Worm (Caenorhabditis elegans) whole organism, early embryonic: ENCODE data around the gene ttll-5.
A peak's percentile ranks its signal among the peaks of the same experiment; 100 is the strongest.
"Not testable (repeated sequence)": the region's sequence is repeated elsewhere in the genome, so short reads cannot be mapped to it uniquely, and the experiment has no call there.

Experiments used
- B0310.2 ChIP-seq: sonication (generic microtip); optimal IDR thresholded peaks from 2 replicates; lab custom pipeline; 2016; ENCODE audit warnings: mild to moderate bottlenecking, missing genetic modification characterization, missing compliant biosample characterization
- F13C5.2 ChIP-seq: sonication (generic microtip); optimal IDR thresholded peaks from 2 replicates; lab custom pipeline; 2017; ENCODE audit warnings: mild to moderate bottlenecking, missing genetic modification characterization, inconsistent platforms, missing compliant biosample characterization
- aly-1 ChIP-seq: sonication (generic microtip); optimal IDR thresholded peaks from 2 replicates; lab custom pipeline; 2016; ENCODE audit warnings: missing genetic modification characterization, missing compliant biosample characterization
- ama-1 ChIP-seq: fragments of 150-350 bp; optimal IDR thresholded peaks from 2 replicates; lab custom pipeline; 2014
- ceh-13 ChIP-seq: fragments of 200-800 bp; sonication (Bioruptor generic); optimal IDR thresholded peaks from 2 replicates; lab custom pipeline; 2018; ENCODE audit warnings: mild to moderate bottlenecking, missing genetic modification characterization, missing compliant biosample characterization
- ets-7 ChIP-seq: sonication (generic microtip); optimal IDR thresholded peaks from 2 replicates; lab custom pipeline; 2016; ENCODE audit warnings: missing genotype, missing genetic modification characterization, missing compliant biosample characterization
- flt-1 ChIP-seq: fragments of 200-800 bp; sonication (Bioruptor generic); IDR thresholded peaks from 2 replicates; pipeline ENCODE4 v1.3.6; 2022; ENCODE audit warnings: missing genetic modification characterization, missing compliant biosample characterization
- hmbx-1 ChIP-seq: sonication (generic microtip); optimal IDR thresholded peaks from 2 replicates; lab custom pipeline; 2016; ENCODE audit warnings: mild to moderate bottlenecking, missing genetic modification characterization, missing compliant biosample characterization
- hnd-1 ChIP-seq: sonication (generic microtip); optimal IDR thresholded peaks from 2 replicates; lab custom pipeline; 2016; ENCODE audit warnings: missing genetic modification characterization, missing compliant biosample characterization
- scrt-1 ChIP-seq: fragments of 200-800 bp; sonication (Bioruptor generic); IDR thresholded peaks from 2 replicates; pipeline ENCODE4 v1.3.6; 2022; ENCODE audit warnings: missing genetic modification characterization, missing compliant biosample characterization
- sea-1 ChIP-seq: fragments of 200-800 bp; sonication (Bioruptor generic); conservative IDR thresholded peaks from 2 replicates; pipeline ENCODE4 v1.3.6; 2022; ENCODE audit warnings: missing genetic modification characterization, missing compliant biosample characterization
- tbx-11 ChIP-seq: fragments of 200-800 bp; sonication (Bioruptor generic); IDR thresholded peaks from 2 replicates; pipeline ENCODE4 v1.3.6; 2022; ENCODE audit warnings: missing genetic modification characterization, missing compliant biosample characterization
- tbx-37 ChIP-seq: fragments of 200-800 bp; sonication (Bioruptor generic); conservative IDR thresholded peaks from 2 replicates; pipeline ENCODE4 v1.3.6; 2022; ENCODE audit warnings: missing genetic modification reagents, missing genetic modification characterization, missing compliant biosample characterization
- tra-4 ChIP-seq: sonication (generic microtip); optimal IDR thresholded peaks from 2 replicates; lab custom pipeline; 2017; ENCODE audit warnings: missing genetic modification characterization, missing compliant biosample characterization

The ttll-5 gene

ce11 chrV:11508773-11509172, at the start of gene ttll-5:
ttll-5 (plus strand) TSS chrV:11509060.
- no peak for TF ChIP-seq ama-1 (lab: Kevin White, UChicago)
- no peak for TF ChIP-seq ets-7 (tag; lab: Kevin White, UChicago)
- TF ChIP-seq B0310.2 (tag; lab: Kevin White, UChicago), result no peak

ce11 chrV:11459255-11459654, 49.6 kb upstream of the ttll-5 start, which contains the start of gene T11F9.1:
T11F9.1 (plus strand) TSS chrV:11459555.
- TF ChIP-seq ama-1 (lab: Kevin White, UChicago) (no peak), tbx-37 (GFP tag; lab: Robert Waterston, UW) (no peak)

- TF ChIP-seq hmbx-1 (tag; lab: Kevin White, UChicago) (no peak), F13C5.2 (no peak), tbx-37 (GFP tag; lab: Robert Waterston, UW) (no peak), flt-1 (GFP tag; lab: Robert Waterston, UW) (no peak)
These were observed 45.9 kb upstream of the ttll-5 start, which contains the start of gene zipt-16 for ce11 chrV:11462963-11463453. zipt-16 (plus strand) TSS chrV:11463013.

- no peak for TF ChIP-seq hmbx-1 (tag; lab: Kevin White, UChicago)
These were observed 38.6 kb upstream of the ttll-5 start, which contains the start of gene aat-6 for ce11 chrV:11470210-11470713. aat-6 (minus strand) TSS chrV:11470663.

ce11 chrV:11472209-11472608, 36.7 kb upstream of the ttll-5 start, which contains the start of the genes nas-20 and nas-21:
nas-20 (minus strand) TSS chrV:11472309.
nas-21 (plus strand) TSS chrV:11472564.
- TF ChIP-seq ama-1 (lab: Kevin White, UChicago) (no peak), tra-4 (tag; lab: Kevin White, UChicago) (no peak), scrt-1 (no peak)

- TF ChIP-seq tbx-37 (GFP tag; lab: Robert Waterston, UW), result no peak
- TF ChIP-seq flt-1 (GFP tag; lab: Robert Waterston, UW), result no peak
These were observed 34.5 kb upstream of the ttll-5 start, which contains the start of gene nas-22 for ce11 chrV:11474399-11474798. nas-22 (plus strand) TSS chrV:11474699.

ce11 chrV:11475638-11476037, 33.2 kb upstream of the ttll-5 start, which contains the start of gene T11F9.7:
T11F9.7 (plus strand) TSS chrV:11475938.
- TF ChIP-seq flt-1 (GFP tag; lab: Robert Waterston, UW); tra-4 (tag; lab: Kevin White, UChicago); ceh-13 (GFP tag; lab: Kevin White, UChicago): not testable (repeated sequence)

- no peak for TF ChIP-seq tbx-11 (GFP tag; lab: Robert Waterston, UW)
- TF ChIP-seq hmbx-1 (tag; lab: Kevin White, UChicago), result no peak
- TF ChIP-seq sea-1 (GFP tag; lab: Robert Waterston, UW), result no peak
- TF ChIP-seq ceh-13 (GFP tag; lab: Kevin White, UChicago), result no peak
- TF ChIP-seq tbx-37 (GFP tag; lab: Robert Waterston, UW), result no peak
- TF ChIP-seq hnd-1, result no peak
- TF ChIP-seq aly-1, result no peak
- no peak for TF ChIP-seq ets-7 (tag; lab: Kevin White, UChicago)
- TF ChIP-seq B0310.2 (tag; lab: Kevin White, UChicago), result no peak
These were observed 29.5 kb upstream of the ttll-5 start, which contains the start of gene T11F9.22 for ce11 chrV:11479406-11479805. T11F9.22 (plus strand) TSS chrV:11479706.

ce11 chrV:11480734-11481133, 28.1 kb upstream of the ttll-5 start, which contains the start of gene T11F9.14:
T11F9.14 (minus strand) TSS chrV:11480834.
- not testable (repeated sequence) for TF ChIP-seq hnd-1; ama-1 (lab: Kevin White, UChicago); ceh-13 (GFP tag; lab: Kevin White, UChicago)

- TF ChIP-seq hmbx-1 (tag; lab: Kevin White, UChicago); ets-7 (tag; lab: Kevin White, UChicago); ceh-13 (GFP tag; lab: Kevin White, UChicago): not testable (repeated sequence)
These were observed 25.2 kb upstream of the ttll-5 start, which contains the start of gene col-157 for ce11 chrV:11483580-11484092. col-157 (plus strand) TSS chrV:11484042.

ce11 chrV:11484404-11484803, 24.5 kb upstream of the ttll-5 start:
- 0 out of 2 replicates have a peak, but pooled peaks have one; percentile 9 for TF ChIP-seq tbx-11 (GFP tag; lab: Robert Waterston, UW)
- TF ChIP-seq B0310.2 (tag; lab: Kevin White, UChicago), result no peak
